Fruit fly (Drosophila melanogaster) S2 (cell line): Measurements from ENCODE around the gene aos.

Source experiments
- CG8478 ChIP-seq: fragments of >200 bp; optimal IDR thresholded peaks from 2 replicates; lab custom pipeline; 2018
- CTCF ChIP-seq, 2 experiments: fragments of >200 bp; optimal IDR thresholded peaks; 2 replicates each; lab custom pipeline; 2018

Gene aos

DNA sequence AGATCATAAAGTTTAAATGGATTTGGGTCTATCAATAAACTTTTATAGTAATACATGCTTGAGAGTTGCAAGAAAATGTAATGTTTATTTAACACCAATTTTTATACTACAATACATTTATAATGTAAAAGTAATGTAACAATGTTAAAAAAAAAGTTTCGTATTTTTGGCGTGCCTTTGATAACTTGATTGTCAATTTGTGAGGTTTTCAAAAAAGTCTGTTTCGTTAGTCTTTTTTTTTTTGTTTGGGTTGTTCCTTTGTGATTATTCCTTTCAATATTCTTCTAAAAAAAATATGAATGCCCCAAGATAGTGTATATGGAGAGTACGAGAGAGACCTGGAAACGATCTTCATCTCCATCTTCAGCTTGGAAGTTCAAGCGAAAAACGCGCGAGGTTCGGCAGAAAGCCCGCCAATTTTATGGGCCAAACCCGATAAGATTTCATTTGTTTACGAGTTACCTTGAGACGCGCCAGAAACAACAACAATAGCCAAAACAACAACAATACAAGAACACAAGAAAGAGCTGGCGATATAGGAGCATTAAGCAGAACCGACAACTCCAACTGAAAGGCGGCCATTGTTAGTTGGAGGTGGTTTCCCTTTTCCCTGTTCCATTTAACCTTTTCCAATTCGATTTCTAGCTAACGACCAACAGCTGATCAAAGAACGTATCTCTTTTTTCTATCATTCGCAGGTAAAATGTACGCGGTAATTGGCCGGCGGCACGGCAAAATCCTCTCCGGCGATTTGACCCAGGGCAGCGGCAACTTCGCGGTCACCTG is 1.5 kb upstream of the aos start:
- TF ChIP-seq CG8478 (lab: Kevin White, UChicago) (no peak), CTCF (optimal IDR thresholded peaks at IDR 0.05; lab: Kevin White, UChicago) (no peak)

- TF ChIP-seq CTCF (optimal IDR thresholded peaks at IDR 0.05; lab: Kevin White, UChicago), result no peak
These were observed 1.3 kb downstream of the aos start for dm6 chr3L:16482167-16482566.

dm6 chr3L:16480408-16481193 is 2.8 kb downstream of the aos start:
- TF ChIP-seq CG8478 (lab: Kevin White, UChicago) (no peak), CTCF (optimal IDR thresholded peaks at IDR 0.05; lab: Kevin White, UChicago) (no peak)

DNA sequence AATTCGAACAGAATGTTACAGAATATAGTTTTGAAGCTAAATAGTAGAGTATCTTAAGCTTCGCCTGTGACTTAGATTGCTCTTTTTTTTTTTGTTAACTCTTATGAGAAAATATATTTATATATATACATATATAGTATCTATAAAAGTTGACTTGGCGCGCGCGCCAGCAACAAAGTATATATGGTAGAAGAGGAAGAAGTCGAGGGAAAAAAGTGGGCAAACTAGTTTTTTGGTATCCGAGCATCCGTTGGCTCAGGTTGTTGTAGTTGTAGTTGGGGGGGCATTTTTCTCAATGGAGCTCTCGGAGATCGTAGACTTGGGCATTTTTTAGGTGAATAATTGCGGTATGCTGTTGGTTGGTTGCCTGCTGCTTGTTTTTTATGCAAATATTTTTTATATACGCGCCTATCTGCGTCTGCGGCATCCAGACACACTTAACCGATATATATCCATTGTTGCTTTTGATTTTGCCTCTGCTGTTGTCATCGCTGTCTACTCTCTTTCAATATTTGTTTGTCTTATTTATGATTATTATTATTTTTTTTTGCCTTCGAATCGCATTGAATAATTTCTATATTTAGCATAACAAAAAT is 4.7 kb downstream of the aos start:
- TF ChIP-seq CTCF (optimal IDR thresholded peaks at IDR 0.05; lab: Kevin White, UChicago), result no peak
- no peak for TF ChIP-seq CG8478 (lab: Kevin White, UChicago)

- TF ChIP-seq CTCF (optimal IDR thresholded peaks at IDR 0.05; lab: Kevin White, UChicago), result no peak
- no peak for TF ChIP-seq CG8478 (lab: Kevin White, UChicago)
These were observed 5.7 kb downstream of the aos start for dm6 chr3L:16477730-16478129.

dm6 chr3L:16477134-16477702 is 6.2 kb downstream of the aos start:
- no peak for TF ChIP-seq CG8478 (lab: Kevin White, UChicago)
- TF ChIP-seq CTCF (optimal IDR thresholded peaks at IDR 0.05; lab: Kevin White, UChicago), result no peak

dm6 chr3L:16476709-16477119 is 6.7 kb downstream of the aos start:
- TF ChIP-seq CTCF (optimal IDR thresholded peaks at IDR 0.05; lab: Kevin White, UChicago) (no peak), CG8478 (lab: Kevin White, UChicago) (no peak)

DNA sequence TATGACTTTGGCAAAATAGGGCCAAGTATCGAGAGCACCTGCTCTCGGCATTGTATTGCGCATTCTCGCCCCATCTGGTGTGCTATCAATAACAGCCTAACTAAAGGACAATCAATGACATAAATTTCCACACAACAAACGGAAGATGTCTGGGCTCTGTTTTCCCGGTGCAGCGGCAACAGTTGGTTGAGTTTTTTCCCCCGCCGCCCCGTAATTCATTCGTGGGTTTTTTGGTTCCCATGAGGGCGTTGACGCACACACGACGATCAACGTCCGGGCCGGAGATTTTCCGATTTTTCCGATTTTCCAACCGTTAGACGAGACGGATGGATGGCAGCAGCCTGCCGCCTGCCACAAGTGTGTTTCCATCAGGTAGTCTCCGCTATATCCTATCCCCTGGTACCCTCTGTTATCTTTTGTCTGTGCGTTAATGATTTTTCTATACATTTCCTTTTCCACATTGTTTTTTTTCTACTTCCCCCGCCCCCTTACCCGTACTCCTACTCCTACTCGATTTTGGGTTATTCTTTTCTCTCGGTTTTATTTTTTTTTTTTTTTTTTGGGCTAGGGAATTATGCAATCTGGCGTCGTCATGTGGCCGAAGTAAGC is 7.8 kb downstream of the aos start:
- no peak for TF ChIP-seq CG8478 (lab: Kevin White, UChicago)
- TF ChIP-seq CTCF (optimal IDR thresholded peaks at IDR 0.05; lab: Kevin White, UChicago), result no peak

DNA sequence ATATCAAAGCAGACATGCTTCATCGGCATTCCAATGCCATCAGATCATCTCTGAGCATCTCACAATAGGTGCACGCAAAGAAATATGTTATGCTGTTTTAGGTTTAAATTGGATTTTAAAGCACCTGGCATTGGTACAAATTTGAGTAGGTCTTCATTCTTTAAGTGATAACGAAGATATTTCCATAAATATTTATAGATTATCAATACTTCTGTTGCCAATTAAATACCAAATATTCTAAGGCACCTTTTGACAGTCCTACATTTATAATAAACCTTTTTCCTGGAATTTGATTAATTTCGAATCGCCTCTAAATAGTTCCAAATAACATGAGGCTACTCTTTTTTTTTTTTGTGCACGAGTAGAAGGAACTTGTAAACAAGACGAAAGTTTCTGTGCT is 9.3 kb downstream of the aos start:
- TF ChIP-seq CTCF (optimal IDR thresholded peaks at IDR 0.05; lab: Kevin White, UChicago) (no peak), CG8478 (lab: Kevin White, UChicago) (no peak)

DNA sequence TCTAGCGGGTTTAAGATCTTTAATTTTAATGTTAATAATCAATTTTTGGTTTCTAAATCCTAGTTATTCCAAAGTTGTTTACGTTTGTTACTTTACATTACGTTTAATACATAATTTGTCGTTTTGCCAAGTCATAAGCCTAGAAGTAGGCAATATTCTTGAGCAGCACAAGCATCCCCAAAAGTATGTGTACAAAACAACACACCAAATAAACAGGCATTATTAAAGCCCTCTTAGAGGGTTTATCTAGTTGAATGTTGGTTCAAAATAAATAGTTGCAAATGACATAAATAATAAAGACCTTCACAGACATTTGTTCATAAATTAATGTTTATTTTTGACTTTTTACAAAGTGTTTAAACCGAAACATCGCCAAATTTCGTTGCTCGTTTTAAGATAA is 13.4 kb downstream of the aos start:
- no peak for TF ChIP-seq CG8478 (lab: Kevin White, UChicago)
- TF ChIP-seq CTCF (optimal IDR thresholded peaks at IDR 0.05; lab: Kevin White, UChicago), result peak in 1 of 2 experiments; percentile 45

DNA sequence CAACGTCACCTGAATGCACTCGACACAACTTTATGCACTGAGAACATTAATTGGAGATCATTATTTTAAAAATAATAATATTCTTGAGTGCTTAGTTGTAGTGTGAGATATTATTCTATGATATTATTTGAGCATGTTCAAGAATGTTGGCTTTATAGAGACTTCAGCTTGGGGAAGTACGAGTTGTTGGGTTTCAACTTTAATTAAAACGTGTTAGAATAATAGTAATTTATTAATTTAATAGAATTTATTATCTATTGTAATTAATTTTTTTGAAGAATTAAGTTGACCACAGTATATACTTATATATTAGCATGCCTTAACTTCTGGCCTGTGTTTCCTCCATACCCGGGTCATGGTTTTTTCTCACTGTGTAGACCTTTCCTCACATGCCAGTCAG is 19.6 kb downstream of the aos start:
- TF ChIP-seq CTCF (optimal IDR thresholded peaks at IDR 0.05; lab: Kevin White, UChicago) (no peak), CG8478 (lab: Kevin White, UChicago) (no peak)

DNA sequence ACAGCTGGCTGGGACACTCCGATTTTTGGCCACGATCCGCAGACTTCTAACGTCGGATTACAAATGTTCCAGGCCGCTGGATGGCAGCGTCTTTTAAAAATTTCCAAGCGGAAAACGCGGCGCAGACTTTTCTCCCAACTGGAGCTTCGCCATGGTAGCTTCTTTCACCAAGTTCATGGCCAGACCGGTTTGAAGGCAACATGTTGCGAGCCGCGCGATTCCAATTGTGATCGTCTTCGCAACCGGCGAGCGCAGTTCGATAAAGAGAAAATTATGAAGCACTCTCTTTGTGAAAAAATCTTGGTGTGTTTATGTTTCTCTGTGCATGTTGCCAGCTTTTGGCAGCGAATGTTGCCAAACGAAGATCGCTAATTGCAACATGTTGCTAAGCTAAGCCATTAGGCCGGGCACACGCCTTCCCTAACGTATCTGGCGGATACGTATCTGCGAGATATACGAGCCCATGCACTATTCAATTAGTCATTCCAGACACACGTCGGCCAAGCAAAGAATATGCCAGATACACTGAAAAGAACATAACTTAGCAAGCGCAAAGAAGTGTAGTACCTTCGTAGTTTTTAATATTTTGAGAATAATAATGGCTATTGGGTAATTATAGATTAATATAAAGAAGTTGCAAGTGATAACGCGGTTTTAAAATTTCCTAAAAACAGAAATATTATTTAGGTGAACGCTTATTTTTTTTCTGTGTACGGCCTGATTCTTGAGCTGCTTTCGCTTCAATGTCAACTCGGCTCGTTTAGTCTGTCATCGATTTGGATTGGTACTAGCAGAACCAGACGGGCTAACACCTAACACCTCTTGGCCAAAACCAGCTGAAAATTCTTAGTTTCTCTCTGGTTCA is 31.3 kb downstream of the aos start, which contains the start of gene dsx-c73A:
Gene dsx-c73A (minus strand): TSS at position 72 of the 865 bp plus-strand sequence.
- no peak for TF ChIP-seq CTCF (optimal IDR thresholded peaks at IDR 0.05; lab: Kevin White, UChicago)

- TF ChIP-seq CG8478 (lab: Kevin White, UChicago), result no peak
- no peak for TF ChIP-seq CTCF (optimal IDR thresholded peaks at IDR 0.05; lab: Kevin White, UChicago)
These were observed 40.8 kb downstream of the aos start for dm6 chr3L:16442628-16443027.
